Fruit fly (Drosophila melanogaster) whole organism, prepupa: ENCODE data around the gene CG17666.
A peak's percentile ranks its signal among the peaks of the same experiment; 100 is the strongest.

Source experiments
- Blimp-1 ChIP-seq: fragments of 200-800 bp; sonication (Bioruptor generic); optimal IDR thresholded peaks from 3 replicates; lab custom pipeline; 2017; ENCODE audit warnings: missing biosample characterization, missing genetic modification characterization, mild to moderate bottlenecking, moderate library complexity, missing genetic modification reagents
- CG10669 ChIP-seq: fragments of 200-800 bp; sonication (Bioruptor generic); optimal IDR thresholded peaks from 3 replicates; lab custom pipeline; 2018; ENCODE audit warnings: missing biosample characterization, mild to moderate bottlenecking, missing genetic modification characterization, moderate library complexity
- CG11294 ChIP-seq: fragments of 200-800 bp; sonication (Bioruptor generic); IDR thresholded peaks from 2 replicates; pipeline ENCODE4 v1.3.6; 2022; ENCODE audit warnings: missing biosample characterization, missing genetic modification characterization
- CG11762 ChIP-seq: fragments of 200-800 bp; sonication (Bioruptor generic); optimal IDR thresholded peaks from 3 replicates; lab custom pipeline; 2016; ENCODE audit warnings: missing biosample characterization, missing genetic modification characterization; ENCODE audit not compliant: insufficient read depth
- CG15336 ChIP-seq: fragments of 200-800 bp; sonication (Bioruptor generic); IDR thresholded peaks from 2 replicates; pipeline ENCODE4 v1.3.6; 2022; ENCODE audit warnings: missing biosample characterization, missing genetic modification characterization
- CG1621 ChIP-seq: fragments of 200-800 bp; sonication (Bioruptor generic); optimal IDR thresholded peaks from 3 replicates; lab custom pipeline; 2018; ENCODE audit warnings: missing biosample characterization, mild to moderate bottlenecking, missing genetic modification characterization
- CG31627 ChIP-seq: fragments of 200-800 bp; sonication (Bioruptor generic); optimal IDR thresholded peaks from 3 replicates; lab custom pipeline; 2016; ENCODE audit warnings: missing biosample characterization, missing genetic modification characterization
- CG32006 ChIP-seq: fragments of 200-800 bp; sonication (Bioruptor generic); optimal IDR thresholded peaks from 3 replicates; lab custom pipeline; 2017; ENCODE audit warnings: missing biosample characterization, mild to moderate bottlenecking, missing genetic modification characterization
- CG34406 ChIP-seq: fragments of 200-800 bp; sonication (Bioruptor generic); optimal IDR thresholded peaks from 3 replicates; lab custom pipeline; 2016; ENCODE audit warnings: missing biosample characterization, missing genetic modification characterization
- CG3919 ChIP-seq: fragments of 200-800 bp; sonication (Bioruptor generic); optimal IDR thresholded peaks from 3 replicates; lab custom pipeline; 2016; ENCODE audit warnings: missing biosample characterization, missing genetic modification characterization
- CG4318 ChIP-seq: fragments of 200-800 bp; sonication (Bioruptor generic); optimal IDR thresholded peaks from 3 replicates; lab custom pipeline; 2017; ENCODE audit warnings: missing biosample characterization, mild to moderate bottlenecking, missing genetic modification characterization
- CG6163 ChIP-seq: fragments of 200-800 bp; sonication (Bioruptor generic); IDR thresholded peaks from 3 replicates; pipeline ENCODE4 v1.3.6; 2022; ENCODE audit warnings: missing biosample characterization, missing genetic modification characterization
- CG6276 ChIP-seq: fragments of 200-800 bp; sonication (Bioruptor generic); optimal IDR thresholded peaks from 2 replicates; lab custom pipeline; 2017; ENCODE audit warnings: missing biosample characterization, mild to moderate bottlenecking, missing genetic modification characterization
- CG6792 ChIP-seq: fragments of 200-800 bp; sonication (Bioruptor generic); optimal IDR thresholded peaks from 3 replicates; lab custom pipeline; 2016; ENCODE audit warnings: missing biosample characterization, missing genetic modification characterization
- CG6854 ChIP-seq: fragments of 200-800 bp; sonication (Bioruptor generic); optimal IDR thresholded peaks from 2 replicates; lab custom pipeline; 2017; ENCODE audit warnings: missing biosample characterization, mild to moderate bottlenecking, missing genetic modification characterization
- CG7368 ChIP-seq: fragments of 200-800 bp; sonication (Bioruptor generic); optimal IDR thresholded peaks from 3 replicates; lab custom pipeline; 2016; ENCODE audit warnings: missing biosample characterization, missing genetic modification characterization
- CG8119 ChIP-seq: fragments of 200-800 bp; sonication (Bioruptor generic); IDR thresholded peaks from 3 replicates; pipeline ENCODE4 v1.3.6; 2022; ENCODE audit warnings: missing biosample characterization, missing genetic modification characterization
- CG8632 ChIP-seq: fragments of 200-800 bp; sonication (Bioruptor generic); optimal IDR thresholded peaks from 3 replicates; lab custom pipeline; 2016; ENCODE audit warnings: missing biosample characterization, missing genetic modification characterization
- CG9139 ChIP-seq: fragments of 200-800 bp; sonication (Bioruptor generic); optimal IDR thresholded peaks from 3 replicates; lab custom pipeline; 2017; ENCODE audit warnings: missing biosample characterization, mild to moderate bottlenecking, missing genetic modification characterization
- Eip75B ChIP-seq: fragments of 200-800 bp; sonication (Bioruptor generic); optimal IDR thresholded peaks from 3 replicates; lab custom pipeline; 2016; ENCODE audit warnings: missing biosample characterization, missing genetic modification characterization
- Eip78C ChIP-seq: fragments of 200-800 bp; sonication (Bioruptor generic); peaks from one replicate; lab custom pipeline; 2016; ENCODE audit warnings: missing biosample characterization, missing genetic modification characterization
- Ets21C ChIP-seq: fragments of 200-800 bp; sonication (Bioruptor generic); optimal IDR thresholded peaks from 3 replicates; lab custom pipeline; 2016; ENCODE audit warnings: missing biosample characterization, missing genetic modification characterization
- Ets96B ChIP-seq: fragments of 200-800 bp; optimal IDR thresholded peaks from 2 replicates; lab custom pipeline; 2019; ENCODE audit warnings: missing biosample characterization, mild to moderate bottlenecking, missing genetic modification characterization, moderate library complexity
- Hr38 ChIP-seq: sonication (Bioruptor generic); optimal IDR thresholded peaks from 2 replicates; lab custom pipeline; 2016; ENCODE audit warnings: missing biosample characterization, missing genetic modification characterization
- Hr39 ChIP-seq: fragments of 200-800 bp; sonication (Bioruptor generic); optimal IDR thresholded peaks from 2 replicates; lab custom pipeline; 2016; ENCODE audit warnings: missing biosample characterization, missing genetic modification characterization
- Hr4 ChIP-seq: fragments of 200-800 bp; sonication (Bioruptor generic); optimal IDR thresholded peaks from 3 replicates; lab custom pipeline; 2016; ENCODE audit warnings: missing biosample characterization, missing genetic modification characterization
- Met ChIP-seq: fragments of 200-800 bp; sonication (Bioruptor generic); optimal IDR thresholded peaks from 3 replicates; lab custom pipeline; 2016; ENCODE audit warnings: missing biosample characterization, missing genetic modification characterization
- Smox ChIP-seq: fragments of 200-800 bp; sonication (Bioruptor generic); optimal IDR thresholded peaks from 3 replicates; lab custom pipeline; 2016; ENCODE audit warnings: missing biosample characterization, missing genetic modification characterization
- Sox102F ChIP-seq: fragments of 200-800 bp; sonication (Bioruptor generic); optimal IDR thresholded peaks from 2 replicates; lab custom pipeline; 2016; ENCODE audit warnings: missing biosample characterization, mild to moderate bottlenecking, missing genetic modification characterization
- Sox14 ChIP-seq: fragments of 200-800 bp; sonication (Bioruptor generic); optimal IDR thresholded peaks from 3 replicates; lab custom pipeline; 2016; ENCODE audit warnings: missing biosample characterization, missing genetic modification characterization
- Sox15 ChIP-seq: fragments of 200-800 bp; sonication (Bioruptor generic); optimal IDR thresholded peaks from 3 replicates; lab custom pipeline; 2016; ENCODE audit warnings: missing biosample characterization, missing genetic modification characterization
- acj6 ChIP-seq: fragments of 200-800 bp; sonication (Bioruptor generic); optimal IDR thresholded peaks from 3 replicates; lab custom pipeline; 2016; ENCODE audit warnings: missing biosample characterization, missing genetic modification characterization
- cyc ChIP-seq: fragments of 200-800 bp; sonication (Bioruptor generic); optimal IDR thresholded peaks from 3 replicates; lab custom pipeline; 2016; ENCODE audit warnings: missing biosample characterization, missing genetic modification characterization
- dsx ChIP-seq: fragments of 200-800 bp; optimal IDR thresholded peaks from 3 replicates; lab custom pipeline; 2019; ENCODE audit warnings: missing biosample characterization, mild to moderate bottlenecking, missing genetic modification characterization, moderate library complexity; ENCODE audit not compliant: poor library complexity, severe bottlenecking
- eg ChIP-seq: fragments of 200-800 bp; sonication (Bioruptor generic); IDR thresholded peaks from 3 replicates; pipeline ENCODE4 v1.3.6; 2022; ENCODE audit warnings: missing biosample characterization, missing genetic modification characterization
- esn ChIP-seq: fragments of 200-800 bp; sonication (Bioruptor generic); optimal IDR thresholded peaks from 2 replicates; lab custom pipeline; 2016; ENCODE audit warnings: missing biosample characterization, mild to moderate bottlenecking, missing genetic modification characterization, moderate library complexity
- fd59A ChIP-seq: fragments of 200-800 bp; sonication (Bioruptor generic); optimal IDR thresholded peaks from 2 replicates; lab custom pipeline; 2017; ENCODE audit warnings: missing biosample characterization, mild to moderate bottlenecking, missing genetic modification characterization, missing genetic modification reagents
- fd85E ChIP-seq: fragments of 200-800 bp; sonication (Bioruptor generic); optimal IDR thresholded peaks from 3 replicates; lab custom pipeline; 2016; ENCODE audit warnings: missing biosample characterization, missing genetic modification characterization
- fkh ChIP-seq: fragments of 200-800 bp; sonication (Bioruptor generic); optimal IDR thresholded peaks from 3 replicates; lab custom pipeline; 2017; ENCODE audit warnings: missing biosample characterization, mild to moderate bottlenecking, missing genetic modification characterization, moderate library complexity
- net ChIP-seq: fragments of 200-800 bp; sonication (Bioruptor generic); optimal IDR thresholded peaks from 3 replicates; lab custom pipeline; 2016; ENCODE audit warnings: missing biosample characterization, missing genetic modification characterization
- salr ChIP-seq, 2 experiments: fragments of 200-800 bp; sonication (Bioruptor generic); optimal IDR thresholded peaks; 3 replicates each; lab custom pipeline; 2016 to 2018; ENCODE audit warnings: missing biosample characterization in 2 of 2, missing genetic modification characterization in 2 of 2, mild to moderate bottlenecking in 1 of 2
- svp ChIP-seq: fragments of 200-800 bp; sonication (Bioruptor generic); peaks from one replicate; lab custom pipeline; 2016; ENCODE audit warnings: missing biosample characterization, missing genetic modification characterization
- topi ChIP-seq: fragments of 200-800 bp; sonication (Bioruptor generic); optimal IDR thresholded peaks from 3 replicates; lab custom pipeline; 2016; ENCODE audit warnings: missing biosample characterization, missing genetic modification characterization
- vri ChIP-seq: fragments of 200-800 bp; sonication (Bioruptor generic); optimal IDR thresholded peaks from 3 replicates; lab custom pipeline; 2016; ENCODE audit warnings: missing biosample characterization, mild to moderate bottlenecking, missing genetic modification characterization

Gene CG17666

dm6 chr3L:12802443-12802865, 21.3 kb downstream of the CG17666 start (continued):
- TF ChIP-seq dsx: no peak
- peak; percentile 75 for TF ChIP-seq Eip78C (GFP tag; lab: Kevin White, UChicago)
- no peak for TF ChIP-seq Sox15
- TF ChIP-seq Hr4 (GFP tag; lab: Kevin White, UChicago): peak; percentile 78
- TF ChIP-seq Blimp-1 (GFP tag; lab: Kevin White, UChicago): no peak
- no peak for TF ChIP-seq Sox102F (GFP tag; lab: Kevin White, UChicago)
- TF ChIP-seq CG31627: no peak
- no peak for TF ChIP-seq CG34406 (GFP tag; lab: Kevin White, UChicago)
- no peak for TF ChIP-seq CG7368
- TF ChIP-seq CG15336: peak; percentile 84

dm6 chr3L:12803159-12804034, 22.3 kb downstream of the CG17666 start:
- TF ChIP-seq vri (no peak), topi (GFP tag; lab: Kevin White, UChicago) (peak; percentile 30), svp (GFP tag; lab: Kevin White, UChicago) (no peak), fkh (peak; percentile 55), CG3919 (GFP tag; lab: Kevin White, UChicago) (peak; percentile 13), CG8632 (GFP tag; lab: Kevin White, UChicago) (peak; percentile 35), Sox14 (no peak), Hr39 (GFP tag; lab: Kevin White, UChicago) (peak; percentile 34), CG6276 (GFP tag; lab: Kevin White, UChicago) (no peak), CG1621 (tag; lab: Kevin White, UChicago) (no peak), CG6792 (no peak), CG6163 (GFP tag; lab: Robert Waterston, UW) (no peak), net (GFP tag; lab: Kevin White, UChicago) (peak; percentile 43), eg (0 out of 3 replicates have a peak, but pooled peaks have one; percentile 21), Hr38 (GFP tag; lab: Kevin White, UChicago) (no peak), cyc (GFP tag; lab: Kevin White, UChicago) (no peak), CG9139 (no peak), CG6854 (GFP tag; lab: Kevin White, UChicago) (no peak), CG8119 (GFP tag; lab: Robert Waterston, UW) (no peak), CG11294 (GFP tag; lab: Robert Waterston, UW) (no peak), Eip78C (GFP tag; lab: Kevin White, UChicago) (peak; percentile 69), fd59A (GFP tag; lab: Kevin White, UChicago) (no peak), esn (GFP tag; lab: Kevin White, UChicago) (peak; percentile 52), Met (GFP tag; lab: Kevin White, UChicago) (peak; percentile 36), Ets96B (tag; lab: Kevin White, UChicago) (no peak), CG32006 (GFP tag; lab: Kevin White, UChicago) (peak; percentile 8), Hr4 (GFP tag; lab: Kevin White, UChicago) (peak; percentile 57), salr (GFP tag; optimal IDR thresholded peaks at IDR 0.05; lab: Kevin White, UChicago) (peak in 1 of 2 experiments; percentile 10), CG31627 (peak; percentile 4), CG11762 (GFP tag; lab: Kevin White, UChicago) (no peak), Ets21C (peak; percentile 24), acj6 (GFP tag; lab: Kevin White, UChicago) (no peak), Smox (GFP tag; lab: Kevin White, UChicago) (peak; percentile 17), CG15336 (0 out of 2 replicates have a peak, but pooled peaks have one; percentile 22), fd85E (no peak), Sox15 (no peak), CG10669 (GFP tag; lab: Kevin White, UChicago) (no peak), CG4318 (GFP tag; lab: Kevin White, UChicago) (no peak), Eip75B (GFP tag; lab: Kevin White, UChicago) (no peak)
